Fruit fly (Drosophila melanogaster) whole organism, embryonic: Measurements from ENCODE around the gene wfs1.

ENCODE experiments used
- Atf6 ChIP-seq: fragments of 200-800 bp; sonication (Bioruptor generic); IDR thresholded peaks from 2 replicates; pipeline ENCODE4 v1.3.6; 2022; ENCODE audit warnings: missing biosample characterization, missing genetic modification characterization
- BtbVII ChIP-seq: fragments of 200-800 bp; sonication (Bioruptor generic); optimal IDR thresholded peaks from 3 replicates; lab custom pipeline; 2017; ENCODE audit warnings: missing biosample characterization, mild to moderate bottlenecking, missing genetic modification characterization
- CG10267 ChIP-seq: fragments of 200-800 bp; sonication (Bioruptor generic); optimal IDR thresholded peaks from 2 replicates; lab custom pipeline; 2018; ENCODE audit warnings: missing biosample characterization, mild to moderate bottlenecking, missing genetic modification characterization, moderate library complexity
- CG11247 ChIP-seq: fragments of 200-800 bp; sonication (Bioruptor generic); IDR thresholded peaks from 2 replicates; pipeline ENCODE4 v1.3.6; 2022; ENCODE audit warnings: missing biosample characterization, missing genetic modification characterization
- CG12071 ChIP-seq: fragments of 200-800 bp; sonication (Bioruptor generic); optimal IDR thresholded peaks from 3 replicates; lab custom pipeline; 2018; ENCODE audit warnings: missing biosample characterization, mild to moderate bottlenecking, missing genetic modification characterization
- CG12155 ChIP-seq: fragments of 200-800 bp; sonication (Bioruptor generic); optimal IDR thresholded peaks from 3 replicates; lab custom pipeline; 2016; ENCODE audit warnings: missing biosample characterization, missing genetic modification characterization
- CG12659 ChIP-seq: fragments of 200-800 bp; sonication (Bioruptor generic); optimal IDR thresholded peaks from 3 replicates; lab custom pipeline; 2017; ENCODE audit warnings: mild to moderate bottlenecking, missing biosample characterization, missing genetic modification reagents, missing genetic modification characterization
- CG13775 ChIP-seq: fragments of 200-800 bp; sonication (Bioruptor generic); optimal IDR thresholded peaks from 3 replicates; lab custom pipeline; 2017; ENCODE audit warnings: missing biosample characterization, mild to moderate bottlenecking, missing genetic modification characterization
- CG14710 ChIP-seq: fragments of 200-800 bp; sonication (Bioruptor generic); optimal IDR thresholded peaks from 3 replicates; lab custom pipeline; 2019; ENCODE audit warnings: missing biosample characterization, mild to moderate bottlenecking, missing genetic modification characterization, moderate library complexity
- CG15269 ChIP-seq: fragments of 200-800 bp; sonication (Bioruptor generic); optimal IDR thresholded peaks from 2 replicates; lab custom pipeline; 2018; ENCODE audit warnings: missing biosample characterization, mild to moderate bottlenecking, missing genetic modification characterization, moderate library complexity
- CG16779 ChIP-seq: fragments of 200-800 bp; sonication (Bioruptor generic); IDR thresholded peaks from 2 replicates; pipeline ENCODE4 v1.3.6; 2022; ENCODE audit warnings: missing biosample characterization, missing genetic modification characterization
- CG18599 ChIP-seq: fragments of 200-800 bp; sonication (Bioruptor generic); optimal IDR thresholded peaks from 3 replicates; lab custom pipeline; 2017; ENCODE audit warnings: missing biosample characterization, missing genetic modification characterization, mild to moderate bottlenecking, moderate library complexity, missing genetic modification reagents
- CG2202 ChIP-seq: fragments of 200-800 bp; sonication (Bioruptor generic); optimal IDR thresholded peaks from 2 replicates; lab custom pipeline; 2018; ENCODE audit warnings: missing biosample characterization, mild to moderate bottlenecking, missing genetic modification characterization
- CG2875 ChIP-seq: fragments of 200-800 bp; sonication (Bioruptor generic); optimal IDR thresholded peaks from 2 replicates; lab custom pipeline; 2017; ENCODE audit warnings: missing biosample characterization, mild to moderate bottlenecking, missing genetic modification characterization, missing genetic modification reagents
- CG2889 ChIP-seq: fragments of 200-800 bp; sonication (Bioruptor generic); IDR thresholded peaks from 3 replicates; pipeline ENCODE4 v1.3.6; 2022; ENCODE audit warnings: missing biosample characterization, missing genetic modification characterization
- CG31365 ChIP-seq: fragments of 200-800 bp; sonication (Bioruptor generic); optimal IDR thresholded peaks from 2 replicates; lab custom pipeline; 2018; ENCODE audit warnings: missing biosample characterization, mild to moderate bottlenecking, missing genetic modification characterization
- CG3995 ChIP-seq: fragments of 200-800 bp; sonication (Bioruptor generic); optimal IDR thresholded peaks from 3 replicates; lab custom pipeline; 2016; ENCODE audit warnings: missing biosample characterization, missing genetic modification characterization
- CG4360 ChIP-seq: fragments of 200-800 bp; sonication (Bioruptor generic); IDR thresholded peaks from 2 replicates; pipeline ENCODE4 v1.3.6; 2022; ENCODE audit warnings: missing biosample characterization, missing genetic modification characterization
- CG4617 ChIP-seq: fragments of 200-800 bp; sonication (Bioruptor generic); optimal IDR thresholded peaks from 3 replicates; lab custom pipeline; 2016; ENCODE audit warnings: missing biosample characterization, missing genetic modification characterization, borderline replicate concordance
- CG6689 ChIP-seq: fragments of 200-800 bp; sonication (Bioruptor generic); IDR thresholded peaks from 2 replicates; pipeline ENCODE4 v1.3.6; 2022; ENCODE audit warnings: missing biosample characterization, missing genetic modification characterization
- CG8281 ChIP-seq: fragments of 200-800 bp; sonication (Bioruptor generic); optimal IDR thresholded peaks from 2 replicates; lab custom pipeline; 2018; ENCODE audit warnings: missing biosample characterization, mild to moderate bottlenecking, missing genetic modification characterization, moderate library complexity
- CG8924 ChIP-seq: fragments of 200-800 bp; optimal IDR thresholded peaks from 3 replicates; lab custom pipeline; 2019; ENCODE audit warnings: missing biosample characterization, mild to moderate bottlenecking, missing genetic modification characterization, moderate library complexity
- CkIIα-i1 ChIP-seq: fragments of 200-800 bp; sonication (Bioruptor generic); IDR thresholded peaks from 2 replicates; pipeline ENCODE4 v1.3.6; 2022; ENCODE audit warnings: missing biosample characterization, missing genetic modification characterization
- CrebB ChIP-seq: fragments of 200-800 bp; sonication (Bioruptor generic); optimal IDR thresholded peaks from 3 replicates; lab custom pipeline; 2018; ENCODE audit warnings: missing biosample characterization, mild to moderate bottlenecking, missing genetic modification characterization
- Elba2 ChIP-seq: fragments of 200-800 bp; sonication (Bioruptor generic); optimal IDR thresholded peaks from 3 replicates; lab custom pipeline; 2016; ENCODE audit warnings: missing biosample characterization, missing genetic modification characterization
- Gug ChIP-seq: fragments of 200-800 bp; sonication (Bioruptor generic); IDR thresholded peaks from 4 replicates; pipeline ENCODE4 v1.3.6; 2022; ENCODE audit warnings: missing biosample characterization, missing genetic modification characterization
- Jarid2 ChIP-seq: fragments of 200-800 bp; sonication (Bioruptor generic); optimal IDR thresholded peaks from 3 replicates; lab custom pipeline; 2017; ENCODE audit warnings: mild to moderate bottlenecking, missing biosample characterization, missing genetic modification reagents, missing genetic modification characterization
- MBD-R2 ChIP-seq: fragments of 200-800 bp; sonication (Bioruptor generic); IDR thresholded peaks from 2 replicates; pipeline ENCODE4 v1.3.6; 2022; ENCODE audit warnings: missing biosample characterization, missing genetic modification characterization
- Poxn ChIP-seq: fragments of 200-800 bp; sonication (Bioruptor generic); IDR thresholded peaks from 2 replicates; pipeline ENCODE4 v1.3.6; 2022; ENCODE audit warnings: missing biosample characterization, missing genetic modification characterization
- Rfx ChIP-seq: fragments of 200-800 bp; sonication (Bioruptor generic); IDR thresholded peaks from 2 replicates; pipeline ENCODE4 v1.3.6; 2022; ENCODE audit warnings: missing biosample characterization, missing genetic modification characterization
- Rx ChIP-seq: fragments of 200-800 bp; sonication (Bioruptor generic); IDR thresholded peaks from 2 replicates; pipeline ENCODE4 v1.3.6; 2022; ENCODE audit warnings: missing biosample characterization, missing genetic modification characterization
- al ChIP-seq: fragments of 200-800 bp; sonication (Bioruptor generic); IDR thresholded peaks from 2 replicates; pipeline ENCODE4 v1.3.6; 2022; ENCODE audit warnings: missing biosample characterization, missing genetic modification characterization
- bsh ChIP-seq, 2 experiments: fragments of 200-800 bp; sonication (Bioruptor generic); optimal IDR thresholded peaks; 2 replicates each; lab custom pipeline; 2017 to 2018; ENCODE audit warnings: mild to moderate bottlenecking in 2 of 2, missing biosample characterization in 2 of 2, missing genetic modification characterization in 2 of 2, moderate library complexity in 1 of 2
- chm ChIP-seq: fragments of 200-800 bp; sonication (Bioruptor generic); IDR thresholded peaks from 2 replicates; pipeline ENCODE4 v1.3.6; 2022; ENCODE audit warnings: missing biosample characterization, missing genetic modification characterization
- chn ChIP-seq: fragments of 200-800 bp; sonication (Bioruptor generic); optimal IDR thresholded peaks from 2 replicates; lab custom pipeline; 2016; ENCODE audit warnings: missing biosample characterization, missing genetic modification characterization
- cwo ChIP-seq: fragments of 200-800 bp; sonication (Bioruptor generic); optimal IDR thresholded peaks from 3 replicates; lab custom pipeline; 2017; ENCODE audit warnings: missing biosample characterization, missing genetic modification characterization, mild to moderate bottlenecking, moderate library complexity, missing genetic modification reagents
- dmrt99B ChIP-seq: fragments of 200-800 bp; sonication (Bioruptor generic); optimal IDR thresholded peaks from 2 replicates; lab custom pipeline; 2018; ENCODE audit warnings: missing biosample characterization, mild to moderate bottlenecking, missing genetic modification characterization, moderate library complexity
- gfzf ChIP-seq: fragments of 200-800 bp; sonication (Bioruptor generic); optimal IDR thresholded peaks from 2 replicates; lab custom pipeline; 2016; ENCODE audit warnings: missing biosample characterization, mild to moderate bottlenecking, missing genetic modification characterization, moderate library complexity
- gt ChIP-seq: fragments of 200-800 bp; sonication (Bioruptor generic); IDR thresholded peaks from 2 replicates; pipeline ENCODE4 v1.3.6; 2022; ENCODE audit warnings: missing biosample characterization, missing genetic modification characterization
- insv ChIP-seq, 2 experiments: fragments of 200-800 bp; sonication (Bioruptor generic); optimal IDR thresholded peaks; 3 replicates each; lab custom pipeline; 2016 to 2018; ENCODE audit warnings: missing biosample characterization in 2 of 2, missing genetic modification characterization in 2 of 2
- inv ChIP-seq: fragments of 200-800 bp; sonication (Bioruptor generic); IDR thresholded peaks from 2 replicates; pipeline ENCODE4 v1.3.6; 2022; ENCODE audit warnings: missing biosample characterization, missing genetic modification characterization; ENCODE audit not compliant: partially characterized antibody
- jigr1 ChIP-seq: fragments of 200-800 bp; sonication (Bioruptor generic); IDR thresholded peaks from 3 replicates; pipeline ENCODE4 v1.3.6; 2022; ENCODE audit warnings: missing biosample characterization, missing genetic modification characterization
- kni ChIP-seq: fragments of 200-800 bp; sonication (Bioruptor generic); optimal IDR thresholded peaks from 3 replicates; lab custom pipeline; 2017; ENCODE audit warnings: mild to moderate bottlenecking, missing biosample characterization, missing genetic modification reagents, missing genetic modification characterization
- lilli ChIP-seq: fragments of 200-800 bp; sonication (Bioruptor generic); optimal IDR thresholded peaks from 3 replicates; lab custom pipeline; 2016; ENCODE audit warnings: missing biosample characterization, missing genetic modification characterization
- lmd ChIP-seq: fragments of 200-800 bp; sonication (Bioruptor generic); IDR thresholded peaks from 2 replicates; pipeline ENCODE4 v1.3.6; 2022; ENCODE audit warnings: missing biosample characterization, missing genetic modification characterization
- mirr ChIP-seq: fragments of 200-800 bp; sonication (Bioruptor generic); optimal IDR thresholded peaks from 3 replicates; lab custom pipeline; 2018; ENCODE audit warnings: missing biosample characterization, mild to moderate bottlenecking, missing genetic modification characterization
- row ChIP-seq: fragments of 200-800 bp; sonication (Bioruptor generic); IDR thresholded peaks from 3 replicates; pipeline ENCODE4 v1.3.6; 2022; ENCODE audit warnings: missing biosample characterization, missing genetic modification characterization
- sqz ChIP-seq: fragments of 200-800 bp; sonication (Bioruptor generic); optimal IDR thresholded peaks from 3 replicates; lab custom pipeline; 2018; ENCODE audit warnings: missing biosample characterization, mild to moderate bottlenecking, missing genetic modification characterization
- twi ChIP-seq: fragments of 200-800 bp; optimal IDR thresholded peaks from 2 replicates; lab custom pipeline; 2019; ENCODE audit warnings: missing biosample characterization, mild to moderate bottlenecking, missing genetic modification characterization, moderate library complexity
- tx ChIP-seq: fragments of 200-800 bp; sonication (Bioruptor generic); optimal IDR thresholded peaks from 2 replicates; lab custom pipeline; 2016; ENCODE audit warnings: missing biosample characterization, missing genetic modification characterization
- zf30C ChIP-seq: fragments of 200-800 bp; sonication (Bioruptor generic); optimal IDR thresholded peaks from 3 replicates; lab custom pipeline; 2018; ENCODE audit warnings: missing biosample characterization, mild to moderate bottlenecking, missing genetic modification characterization

The wfs1 gene

dm6 chr3R:22720808-22721306 lies 30.7 kb upstream of the wfs1 start, which contains the start of gene wge (continued):
- TF ChIP-seq kni (GFP tag; lab: Kevin White, UChicago) (no peak), CG2875 (GFP tag; lab: Kevin White, UChicago) (no peak), dmrt99B (tag; lab: Kevin White, UChicago) (no peak), CG8924 (no peak), Rx (no peak), CG14710 (peak; percentile 50), lmd (GFP tag; lab: Robert Waterston, UW) (no peak), MBD-R2 (GFP tag; lab: Robert Waterston, UW) (0 out of 2 replicates have a peak, but pooled peaks have one; percentile 5), gt (GFP tag; lab: Robert Waterston, UW) (no peak), BtbVII (GFP tag; lab: Kevin White, UChicago) (no peak), Atf6 (GFP tag; lab: Robert Waterston, UW) (no peak), Elba2 (GFP tag; lab: Kevin White, UChicago) (no peak), CG11247 (GFP tag; lab: Robert Waterston, UW) (no peak), CG12155 (GFP tag; lab: Kevin White, UChicago) (no peak), tx (GFP tag; lab: Kevin White, UChicago) (no peak), CG2202 (tag; lab: Kevin White, UChicago) (no peak), inv (GFP tag; lab: Robert Waterston, UW) (no peak), CG15269 (tag; lab: Kevin White, UChicago) (no peak), CG12071 (GFP tag; lab: Kevin White, UChicago) (no peak), CG4617 (GFP tag; lab: Kevin White, UChicago) (peak; percentile 88), jigr1 (GFP tag; lab: Robert Waterston, UW) (no peak), lilli (GFP tag; lab: Kevin White, UChicago) (no peak), Poxn (GFP tag; lab: Robert Waterston, UW) (no peak), Rfx (GFP tag; lab: Robert Waterston, UW) (no peak), CG8281 (no peak), twi (no peak), CG3995 (GFP tag; lab: Kevin White, UChicago) (no peak), insv (GFP tag; optimal IDR thresholded peaks at IDR 0.05; lab: Kevin White, UChicago) (no peak), CrebB (tag; lab: Kevin White, UChicago) (no peak), cwo (GFP tag; lab: Kevin White, UChicago) (no peak), CG16779 (no peak), CG12659 (GFP tag; lab: Kevin White, UChicago) (peak; percentile 30), zf30C (no peak), CG13775 (no peak), Gug (GFP tag; lab: Robert Waterston, UW) (no peak), sqz (GFP tag; lab: Kevin White, UChicago) (peak; percentile 89), CG6689 (GFP tag; lab: Robert Waterston, UW) (no peak), CG18599 (GFP tag; lab: Kevin White, UChicago) (no peak), gfzf (peak; percentile 75), CG10267 (tag; lab: Kevin White, UChicago) (peak; percentile 30), mirr (GFP tag; lab: Kevin White, UChicago) (no peak), bsh (GFP tag; optimal IDR thresholded peaks at IDR 0.05; lab: Kevin White, UChicago) (peak in 1 of 2 experiments; percentile 94), chn (GFP tag; lab: Kevin White, UChicago) (no peak), CG2889 (no peak), al (GFP tag; lab: Robert Waterston, UW) (no peak), chm (GFP tag; lab: Robert Waterston, UW) (no peak), CkIIα-i1 (GFP tag; lab: Robert Waterston, UW) (no peak), CG31365 (tag; lab: Kevin White, UChicago) (no peak), row (GFP tag; lab: Robert Waterston, UW) (no peak), CG4360 (no peak), Jarid2 (GFP tag; lab: Kevin White, UChicago) (no peak)
